Worm (Caenorhabditis elegans) whole organism, young adult: ENCODE data around the gene nlp-51.
A peak's percentile ranks its signal among the peaks of the same experiment; 100 is the strongest.

Experiments
- D2030.7 ChIP-seq: fragments of 200-800 bp; sonication (Bioruptor generic); IDR thresholded peaks from 2 replicates; pipeline ENCODE4 v1.3.6; 2022; ENCODE audit warnings: missing genetic modification reagents, missing genetic modification characterization, missing compliant biosample characterization
- F10E7.11 ChIP-seq: sonication (generic microtip); optimal IDR thresholded peaks from 2 replicates; lab custom pipeline; 2017; ENCODE audit warnings: mild to moderate bottlenecking, missing genetic modification characterization, moderate library complexity, missing compliant biosample characterization
- F33H1.4 ChIP-seq: fragments of 200-800 bp; sonication (Bioruptor generic); IDR thresholded peaks from 2 replicates; pipeline ENCODE4 v1.3.6; 2022; ENCODE audit warnings: missing genetic modification reagents, missing genetic modification characterization, missing compliant biosample characterization
- F37B4.10 ChIP-seq: fragments of 200-800 bp; sonication (Bioruptor generic); IDR thresholded peaks from 2 replicates; pipeline ENCODE4 v1.3.6; 2022; ENCODE audit warnings: missing genetic modification characterization, missing compliant biosample characterization
- F55B11.4 ChIP-seq: sonication (generic microtip); optimal IDR thresholded peaks from 2 replicates; lab custom pipeline; 2016; ENCODE audit warnings: missing compliant biosample characterization, missing genetic modification characterization, borderline replicate concordance; ENCODE audit not compliant: insufficient read depth
- K11D2.4 ChIP-seq: fragments of 200-800 bp; sonication (Bioruptor generic); IDR thresholded peaks from 2 replicates; pipeline ENCODE4 v1.3.6; 2022; ENCODE audit warnings: missing genetic modification reagents, missing genetic modification characterization, missing compliant biosample characterization
- Y67H2A.10 ChIP-seq: fragments of 200-800 bp; sonication (Bioruptor generic); conservative IDR thresholded peaks from 2 replicates; pipeline ENCODE4 v1.3.6; 2022; ENCODE audit warnings: missing genetic modification reagents, missing genetic modification characterization, missing compliant biosample characterization
- Y95B8A.8 ChIP-seq: fragments of 200-800 bp; sonication (Bioruptor generic); IDR thresholded peaks from 2 replicates; pipeline ENCODE4 v1.3.6; 2022; ENCODE audit warnings: missing genetic modification reagents, missing genetic modification characterization, missing compliant biosample characterization
- ZK185.1 ChIP-seq: sonication (generic microtip); optimal IDR thresholded peaks from 2 replicates; lab custom pipeline; 2016; ENCODE audit warnings: mild to moderate bottlenecking, missing genetic modification characterization, missing compliant biosample characterization; ENCODE audit not compliant: poor library complexity, severe bottlenecking
- athp-1 ChIP-seq: sonication (generic microtip); optimal IDR thresholded peaks from 2 replicates; lab custom pipeline; 2017; ENCODE audit warnings: mild to moderate bottlenecking, missing genetic modification characterization, missing compliant biosample characterization
- attf-3 ChIP-seq: fragments of 200-800 bp; sonication (Bioruptor generic); conservative IDR thresholded peaks from 2 replicates; pipeline ENCODE4 v1.3.6; 2022; ENCODE audit warnings: missing genetic modification reagents, missing genetic modification characterization, missing compliant biosample characterization
- bed-2 ChIP-seq: fragments of 200-800 bp; sonication (Bioruptor generic); IDR thresholded peaks from 2 replicates; pipeline ENCODE4 v1.3.6; 2022; ENCODE audit warnings: missing genetic modification reagents, missing genetic modification characterization, missing compliant biosample characterization
- cebp-1 ChIP-seq, 2 experiments: fragments of 200-800 bp in 1 of 2; sonication (Bioruptor generic) in 1 of 2; sonication (generic microtip) in 1 of 2; IDR thresholded peaks in 1 of 2; optimal IDR thresholded peaks in 1 of 2; 2 replicates each; pipeline versions ENCODE4 v1.3.6 to Lab custom; 2017 to 2022; ENCODE audit warnings: missing compliant biosample characterization in 2 of 2, missing genetic modification characterization in 2 of 2, mild to moderate bottlenecking in 1 of 2, missing genetic modification reagents in 1 of 2, moderate library complexity in 1 of 2
- cebp-2 ChIP-seq: fragments of 200-800 bp; sonication (Bioruptor generic); IDR thresholded peaks from 2 replicates; pipeline ENCODE4 v1.3.6; 2022; ENCODE audit warnings: missing genetic modification characterization, missing compliant biosample characterization
- ceh-91 ChIP-seq: fragments of 200-800 bp; sonication (Bioruptor generic); IDR thresholded peaks from 2 replicates; pipeline ENCODE4 v1.3.6; 2022; ENCODE audit warnings: missing genetic modification reagents, missing genetic modification characterization, missing compliant biosample characterization
- chd-7 ChIP-seq: sonication (generic microtip); optimal IDR thresholded peaks from 2 replicates; lab custom pipeline; 2016; ENCODE audit warnings: mild to moderate bottlenecking, missing genetic modification characterization, moderate library complexity, missing compliant biosample characterization
- die-1 ChIP-seq: sonication (generic microtip); optimal IDR thresholded peaks from 2 replicates; lab custom pipeline; 2016; ENCODE audit warnings: missing genotype, mild to moderate bottlenecking, missing genetic modification characterization, missing compliant biosample characterization
- dox-1 ChIP-seq: fragments of 200-800 bp; sonication (Bioruptor generic); IDR thresholded peaks from 2 replicates; pipeline ENCODE4 v1.3.6; 2022; ENCODE audit warnings: missing genetic modification reagents, missing genetic modification characterization, missing compliant biosample characterization
- efl-1 ChIP-seq: fragments of 150-350 bp; optimal IDR thresholded peaks from 2 replicates; lab custom pipeline; 2014; ENCODE audit warnings: missing biosample characterization, missing genetic modification reagents, missing genetic modification characterization
- egl-18 ChIP-seq: fragments of 200-800 bp; sonication (Bioruptor generic); IDR thresholded peaks from 2 replicates; pipeline ENCODE4 v1.3.6; 2022; ENCODE audit warnings: missing genetic modification reagents, missing genetic modification characterization, missing compliant biosample characterization
- ekl-4 ChIP-seq: fragments of 200-800 bp; sonication (Bioruptor generic); IDR thresholded peaks from 2 replicates; pipeline ENCODE4 v1.3.6; 2022; ENCODE audit warnings: missing genetic modification reagents, missing genetic modification characterization, missing compliant biosample characterization
- hmg-20 ChIP-seq: fragments of 200-800 bp; sonication (Bioruptor generic); IDR thresholded peaks from 2 replicates; pipeline ENCODE4 v1.3.6; 2022; ENCODE audit warnings: missing genetic modification reagents, missing genetic modification characterization, missing compliant biosample characterization
- hsf-1 ChIP-seq: fragments of 200-800 bp; sonication (Bioruptor generic); IDR thresholded peaks from 2 replicates; pipeline ENCODE4 v1.3.6; 2022; ENCODE audit warnings: missing genetic modification reagents, missing genetic modification characterization, missing compliant biosample characterization
- let-526 ChIP-seq: fragments of 200-800 bp; sonication (Bioruptor generic); IDR thresholded peaks from 2 replicates; pipeline ENCODE4 v1.3.6; 2022; ENCODE audit warnings: missing genetic modification reagents, missing genetic modification characterization, missing compliant biosample characterization
- let-607 ChIP-seq, 2 experiments: fragments of 200-800 bp in 1 of 2; sonication (Bioruptor generic) in 1 of 2; sonication (generic microtip) in 1 of 2; optimal IDR thresholded peaks; 2 replicates each; lab custom pipeline; 2016 to 2018; ENCODE audit warnings: mild to moderate bottlenecking in 2 of 2, missing compliant biosample characterization in 2 of 2, missing genetic modification characterization in 2 of 2, moderate library complexity in 2 of 2, missing genotype in 1 of 2
- lin-54 ChIP-seq: fragments of 200-800 bp; sonication (Bioruptor generic); optimal IDR thresholded peaks from 2 replicates; lab custom pipeline; 2018; ENCODE audit warnings: mild to moderate bottlenecking, missing genetic modification characterization, missing compliant biosample characterization
- lir-1 ChIP-seq: fragments of 200-800 bp; sonication (Bioruptor generic); conservative IDR thresholded peaks from 2 replicates; pipeline ENCODE4 v1.3.6; 2022; ENCODE audit warnings: missing genetic modification reagents, missing genetic modification characterization, missing compliant biosample characterization
- lsl-1 ChIP-seq: fragments of 200-800 bp; sonication (Bioruptor generic); optimal IDR thresholded peaks from 2 replicates; lab custom pipeline; 2018; ENCODE audit warnings: mild to moderate bottlenecking, missing genetic modification characterization, moderate library complexity, missing compliant biosample characterization
- lsy-27 ChIP-seq: sonication (generic microtip); optimal IDR thresholded peaks from 2 replicates; lab custom pipeline; 2017; ENCODE audit warnings: missing genetic modification characterization, mild to moderate bottlenecking, missing compliant biosample characterization, antibody characterized with exemption, missing genotype, borderline replicate concordance; ENCODE audit not compliant: insufficient read depth
- madf-10 ChIP-seq: sonication (generic microtip); optimal IDR thresholded peaks from 2 replicates; lab custom pipeline; 2016; ENCODE audit warnings: mild to moderate bottlenecking, missing genetic modification characterization, missing compliant biosample characterization
- madf-3 ChIP-seq: fragments of 200-800 bp; sonication (Bioruptor generic); IDR thresholded peaks from 2 replicates; pipeline ENCODE4 v1.3.6; 2022; ENCODE audit warnings: missing genetic modification reagents, missing genetic modification characterization, missing compliant biosample characterization
- madf-8 ChIP-seq: fragments of 200-800 bp; sonication (Bioruptor generic); conservative IDR thresholded peaks from 2 replicates; pipeline ENCODE4 v1.3.6; 2022; ENCODE audit warnings: missing genetic modification reagents, missing genetic modification characterization, missing compliant biosample characterization
- mcd-1 ChIP-seq: fragments of 200-800 bp; sonication (Bioruptor generic); IDR thresholded peaks from 2 replicates; pipeline ENCODE4 v1.3.6; 2022; ENCODE audit warnings: missing genetic modification reagents, missing genetic modification characterization, missing compliant biosample characterization
- mes-4 ChIP-seq: sonication (generic microtip); optimal IDR thresholded peaks from 2 replicates; lab custom pipeline; 2016; ENCODE audit warnings: missing genotype, missing genetic modification characterization, missing compliant biosample characterization
- nfya-2 ChIP-seq: fragments of 200-800 bp; sonication (Bioruptor generic); IDR thresholded peaks from 2 replicates; pipeline ENCODE4 v1.3.6; 2022; ENCODE audit warnings: missing genetic modification reagents, missing genetic modification characterization, missing compliant biosample characterization
- nfyb-1 ChIP-seq: fragments of 200-800 bp; sonication (Bioruptor generic); IDR thresholded peaks from 2 replicates; pipeline ENCODE4 v1.3.6; 2022; ENCODE audit warnings: missing genetic modification reagents, missing genetic modification characterization, missing compliant biosample characterization
- nhr-179 ChIP-seq: sonication (generic microtip); optimal IDR thresholded peaks from 2 replicates; lab custom pipeline; 2016; ENCODE audit warnings: mild to moderate bottlenecking, missing genetic modification characterization, missing compliant biosample characterization
- nhr-80 ChIP-seq: sonication (generic microtip); optimal IDR thresholded peaks from 2 replicates; lab custom pipeline; 2016; ENCODE audit warnings: missing genetic modification characterization, missing compliant biosample characterization
- pbrm-1 ChIP-seq: fragments of 200-800 bp; sonication (Bioruptor generic); IDR thresholded peaks from 2 replicates; pipeline ENCODE4 v1.3.6; 2022; ENCODE audit warnings: missing genetic modification reagents, missing genetic modification characterization, missing compliant biosample characterization
- rcor-1 ChIP-seq: fragments of 200-800 bp; sonication (Bioruptor generic); IDR thresholded peaks from 2 replicates; pipeline ENCODE4 v1.3.6; 2022; ENCODE audit warnings: missing genetic modification reagents, missing genetic modification characterization, missing compliant biosample characterization
- snpc-1.3 ChIP-seq: sonication (generic microtip); optimal IDR thresholded peaks from 2 replicates; lab custom pipeline; 2017; ENCODE audit warnings: missing genetic modification characterization, mild to moderate bottlenecking, missing compliant biosample characterization, antibody characterized with exemption, moderate library complexity, missing genotype, missing genetic modification reagents; ENCODE audit not compliant: insufficient read depth
- ztf-18 ChIP-seq: sonication (generic microtip); optimal IDR thresholded peaks from 2 replicates; lab custom pipeline; 2016; ENCODE audit warnings: missing genotype, mild to moderate bottlenecking, missing genetic modification characterization, missing compliant biosample characterization
- ztf-22 ChIP-seq: fragments of 200-800 bp; sonication (Bioruptor generic); optimal IDR thresholded peaks from 2 replicates; lab custom pipeline; 2018; ENCODE audit warnings: mild to moderate bottlenecking, missing genetic modification characterization, moderate library complexity, missing compliant biosample characterization
- ztf-25 ChIP-seq: fragments of 200-800 bp; sonication (Bioruptor generic); IDR thresholded peaks from 2 replicates; pipeline ENCODE4 v1.3.6; 2022; ENCODE audit warnings: missing genetic modification reagents, missing genetic modification characterization, missing compliant biosample characterization
- ztf-28 ChIP-seq: fragments of 200-800 bp; sonication (Bioruptor generic); IDR thresholded peaks from 2 replicates; pipeline ENCODE4 v1.3.6; 2022; ENCODE audit warnings: missing genetic modification reagents, missing genetic modification characterization, missing compliant biosample characterization

The nlp-51 gene

ce11 chrII:11293433-11293832 lies 26.1 kb downstream of the nlp-51 start, which contains the start of gene C47G2.4 (continued):
- TF ChIP-seq Y95B8A.8 (GFP tag; lab: Robert Waterston, UW) (0 out of 2 replicates have a peak, but pooled peaks have one; percentile 31), chd-7 (tag; lab: Kevin White, UChicago) (no peak), nhr-80 (tag; lab: Kevin White, UChicago) (peak; percentile 7), D2030.7 (GFP tag; lab: Robert Waterston, UW) (peak; percentile 48), dox-1 (peak; percentile 83), mes-4 (tag; lab: Kevin White, UChicago) (no peak), pbrm-1 (0 out of 2 replicates have a peak, but pooled peaks have one; percentile 38), rcor-1 (peak; percentile 65), mcd-1 (GFP tag; lab: Robert Waterston, UW) (peak; percentile 94), let-607 (tag; optimal IDR thresholded peaks at IDR 0.05; lab: Kevin White, UChicago) (no peak), ztf-18 (tag; lab: Kevin White, UChicago) (peak; percentile 53), ztf-28 (GFP tag; lab: Robert Waterston, UW) (0 out of 2 replicates have a peak, but pooled peaks have one; percentile 11), cebp-1 (GFP tag; IDR thresholded peaks at IDR 0.05; lab: Robert Waterston, UW) (no peak), cebp-1 (tag; optimal IDR thresholded peaks at IDR 0.05; lab: Kevin White, UChicago) (peak; percentile 26), ztf-25 (GFP tag; lab: Robert Waterston, UW) (no peak), ZK185.1 (tag; lab: Kevin White, UChicago) (peak; percentile 61), madf-8 (peak; percentile 21; the same call in 1 of the 2 replicates), F33H1.4 (GFP tag; lab: Robert Waterston, UW) (peak; percentile 48), lsl-1 (GFP tag; lab: Kevin White, UChicago) (peak; percentile 66), ekl-4 (GFP tag; lab: Robert Waterston, UW) (0 out of 2 replicates have a peak, but pooled peaks have one; percentile 45), let-526 (GFP tag; lab: Robert Waterston, UW) (no peak), lin-54 (GFP tag; lab: Kevin White, UChicago) (peak; percentile 64), egl-18 (no peak), hsf-1 (GFP tag; lab: Robert Waterston, UW) (no peak), nfyb-1 (GFP tag; lab: Robert Waterston, UW) (peak; percentile 65; the same call in 1 of the 2 replicates), lir-1 (GFP tag; lab: Robert Waterston, UW) (0 out of 2 replicates have a peak, but pooled peaks have one; percentile 15), attf-3 (GFP tag; lab: Robert Waterston, UW) (peak; percentile 55; the same call in 1 of the 2 replicates), ceh-91 (peak; percentile 28; the same call in 1 of the 2 replicates), efl-1 (GFP tag; lab: Kevin White, UChicago) (peak; percentile 63), ztf-22 (GFP tag; lab: Kevin White, UChicago) (no peak), athp-1 (peak; percentile 78), K11D2.4 (GFP tag; lab: Robert Waterston, UW) (no peak), die-1 (tag; lab: Kevin White, UChicago) (no peak), madf-3 (GFP tag; lab: Robert Waterston, UW) (no peak), snpc-1.3 (tag; lab: Kevin White, UChicago) (no peak)

- TF ChIP-seq Y67H2A.10 (GFP tag; lab: Robert Waterston, UW) (no peak), lsy-27 (tag; lab: Kevin White, UChicago) (no peak), F37B4.10 (GFP tag; lab: Robert Waterston, UW) (no peak), cebp-2 (no peak), madf-10 (tag; lab: Kevin White, UChicago) (peak; percentile 9), nfya-2 (GFP tag; lab: Robert Waterston, UW) (no peak), F10E7.11 (tag; lab: Kevin White, UChicago) (no peak), hmg-20 (GFP tag; lab: Robert Waterston, UW) (0 out of 2 replicates have a peak, but pooled peaks have one; percentile 26), nhr-179 (no peak), F55B11.4 (tag; lab: Kevin White, UChicago) (no peak), bed-2 (GFP tag; lab: Robert Waterston, UW) (0 out of 2 replicates have a peak, but pooled peaks have one; percentile 51), madf-3 (GFP tag; lab: Robert Waterston, UW) (0 out of 2 replicates have a peak, but pooled peaks have one; percentile 57), ztf-25 (GFP tag; lab: Robert Waterston, UW) (0 out of 2 replicates have a peak, but pooled peaks have one; percentile 39), ekl-4 (GFP tag; lab: Robert Waterston, UW) (peak; percentile 37; the same call in 1 of the 2 replicates), efl-1 (GFP tag; lab: Kevin White, UChicago) (peak; percentile 55)
These were observed 29.2 kb downstream of the nlp-51 start, which contains the start of gene C47G2.3 for ce11 chrII:11290109-11290784. Gene C47G2.3 (minus strand): TSS chrII:11290159.
